Worm (Caenorhabditis elegans) whole organism, L4 larva: ENCODE data around the gene dvc-1.

Experiments
- D1046.2 ChIP-seq: fragments of 200-800 bp; sonication (Bioruptor generic); IDR thresholded peaks from 2 replicates; pipeline ENCODE4 v1.3.6; 2022; ENCODE audit warnings: missing genetic modification characterization, missing compliant biosample characterization
- F10B5.3 ChIP-seq: sonication (generic microtip); optimal IDR thresholded peaks from 2 replicates; lab custom pipeline; 2016; ENCODE audit warnings: mild to moderate bottlenecking, missing genetic modification characterization, missing compliant biosample characterization
- F37D6.2 ChIP-seq: sonication (generic microtip); optimal IDR thresholded peaks from 2 replicates; lab custom pipeline; 2016; ENCODE audit warnings: mild to moderate bottlenecking, missing genetic modification characterization, missing compliant biosample characterization
- F49E8.2 ChIP-seq: sonication (generic microtip); optimal IDR thresholded peaks from 2 replicates; lab custom pipeline; 2016; ENCODE audit warnings: missing compliant biosample characterization, mild to moderate bottlenecking, missing genetic modification characterization, borderline replicate concordance
- R02D3.7 ChIP-seq: fragments of 150-350 bp; sonication (generic microtip); optimal IDR thresholded peaks from 3 replicates; lab custom pipeline; 2014; ENCODE audit warnings: missing biosample characterization, missing genetic modification characterization
- T20F7.1 ChIP-seq: fragments of 200-800 bp; sonication (Bioruptor generic); optimal IDR thresholded peaks from 2 replicates; lab custom pipeline; 2018; ENCODE audit warnings: mild to moderate bottlenecking, missing genetic modification characterization, missing compliant biosample characterization
- Y5F2A.4 ChIP-seq: fragments of 200-800 bp; sonication (Bioruptor generic); optimal IDR thresholded peaks from 2 replicates; lab custom pipeline; 2018; ENCODE audit warnings: mild to moderate bottlenecking, missing genetic modification characterization, missing compliant biosample characterization
- ZK546.5 ChIP-seq, 2 experiments: sonication (generic microtip); optimal IDR thresholded peaks; 2 replicates each; lab custom pipeline; 2017; ENCODE audit warnings: missing biosample characterization in 2 of 2, missing genetic modification characterization in 2 of 2
- aha-1 ChIP-seq: fragments of 150-350 bp; peaks from one replicate; lab custom pipeline; 2014; ENCODE audit warnings: missing biosample characterization, missing genetic modification characterization
- ama-1 ChIP-seq: fragments of 150-350 bp; optimal IDR thresholded peaks from 2 replicates; lab custom pipeline; 2014; ENCODE audit warnings: inconsistent platforms, mixed read lengths
- ceh-20 ChIP-seq: fragments of 200-800 bp; sonication (Bioruptor generic); IDR thresholded peaks from 2 replicates; pipeline ENCODE4 v1.3.6; 2022; ENCODE audit warnings: missing genetic modification reagents, missing genetic modification characterization, missing compliant biosample characterization
- ceh-28 ChIP-seq: fragments of 150-350 bp; optimal IDR thresholded peaks from 2 replicates; lab custom pipeline; 2014; ENCODE audit warnings: missing biosample characterization, missing genetic modification reagents, missing genetic modification characterization
- ceh-32 ChIP-seq: sonication (generic microtip); optimal IDR thresholded peaks from 2 replicates; lab custom pipeline; 2016; ENCODE audit warnings: mild to moderate bottlenecking, missing genetic modification characterization, missing compliant biosample characterization; ENCODE audit not compliant: poor library complexity
- ceh-44 ChIP-seq: fragments of 200-800 bp; sonication (Bioruptor generic); IDR thresholded peaks from 2 replicates; pipeline ENCODE4 v1.3.6; 2022; ENCODE audit warnings: missing genetic modification reagents, missing genetic modification characterization, missing compliant biosample characterization
- ctbp-1 ChIP-seq: fragments of 200-800 bp; sonication (Bioruptor generic); IDR thresholded peaks from 2 replicates; pipeline ENCODE4 v1.3.6; 2022; ENCODE audit warnings: missing genetic modification reagents, missing genetic modification characterization, missing compliant biosample characterization
- daf-16 ChIP-seq, 3 experiments: sonication (generic microtip); optimal IDR thresholded peaks; 2 replicates each; lab custom pipeline; 2016 to 2017; ENCODE audit warnings: missing genetic modification characterization in 3 of 3, missing genetic modification reagents in 3 of 3, mild to moderate bottlenecking in 2 of 3, missing compliant biosample characterization in 2 of 3, missing biosample characterization in 1 of 3, moderate library complexity in 1 of 3
- daf-19 ChIP-seq: fragments of 200-800 bp; sonication (Bioruptor generic); conservative IDR thresholded peaks from 2 replicates; pipeline ENCODE4 v1.3.6; 2022; ENCODE audit warnings: missing genetic modification characterization, missing compliant biosample characterization
- daf-8 ChIP-seq: fragments of 200-800 bp; sonication (Bioruptor generic); IDR thresholded peaks from 2 replicates; pipeline ENCODE4 v1.3.6; 2022; ENCODE audit warnings: missing genetic modification characterization, missing compliant biosample characterization
- dmd-8 ChIP-seq: fragments of 200-800 bp; sonication (Bioruptor generic); IDR thresholded peaks from 2 replicates; pipeline ENCODE4 v1.3.6; 2022; ENCODE audit warnings: missing genetic modification characterization, missing compliant biosample characterization
- dmd-9 ChIP-seq: fragments of 200-800 bp; sonication (Bioruptor generic); IDR thresholded peaks from 2 replicates; pipeline ENCODE4 v1.3.6; 2022; ENCODE audit warnings: missing genetic modification reagents, missing genetic modification characterization, missing compliant biosample characterization
- egl-43 ChIP-seq: fragments of 200-800 bp; sonication (Bioruptor generic); IDR thresholded peaks from 2 replicates; pipeline ENCODE4 v1.3.6; 2022; ENCODE audit warnings: missing genetic modification reagents, missing genetic modification characterization, missing compliant biosample characterization
- gei-8 ChIP-seq: fragments of 200-800 bp; sonication (Bioruptor generic); optimal IDR thresholded peaks from 2 replicates; lab custom pipeline; 2018; ENCODE audit warnings: mild to moderate bottlenecking, missing genetic modification characterization, missing compliant biosample characterization
- hmg-1.1 ChIP-seq: fragments of 200-800 bp; sonication (Bioruptor generic); IDR thresholded peaks from 2 replicates; pipeline ENCODE4 v1.3.6; 2022; ENCODE audit warnings: missing genetic modification reagents, missing genetic modification characterization, missing compliant biosample characterization
- lin-13 ChIP-seq: fragments of 150-350 bp; optimal IDR thresholded peaks from 2 replicates; lab custom pipeline; 2014; ENCODE audit warnings: missing biosample characterization, missing genetic modification reagents, missing genetic modification characterization
- lin-29 ChIP-seq: fragments of 200-800 bp; sonication (Bioruptor generic); IDR thresholded peaks from 2 replicates; pipeline ENCODE4 v1.3.6; 2022; ENCODE audit warnings: missing genetic modification reagents, missing genetic modification characterization, missing compliant biosample characterization
- lin-38 ChIP-seq: fragments of 200-800 bp; sonication (Bioruptor generic); IDR thresholded peaks from 2 replicates; pipeline ENCODE4 v1.3.6; 2022; ENCODE audit warnings: missing genetic modification reagents, missing genetic modification characterization, missing compliant biosample characterization
- lin-39 ChIP-seq: fragments of 150-350 bp; optimal IDR thresholded peaks from 2 replicates; lab custom pipeline; 2014; ENCODE audit warnings: missing biosample characterization, missing genetic modification reagents, missing genetic modification characterization
- lir-3 ChIP-seq: sonication (generic microtip); optimal IDR thresholded peaks from 2 replicates; lab custom pipeline; 2016; ENCODE audit warnings: mild to moderate bottlenecking, missing genetic modification characterization, missing compliant biosample characterization
- mdt-29 ChIP-seq: fragments of 200-800 bp; sonication (Bioruptor generic); IDR thresholded peaks from 2 replicates; pipeline ENCODE4 v1.3.6; 2022; ENCODE audit warnings: missing genetic modification reagents, missing genetic modification characterization, missing compliant biosample characterization
- mxl-3 ChIP-seq: fragments of 200-800 bp; sonication (Bioruptor generic); optimal IDR thresholded peaks from 2 replicates; lab custom pipeline; 2018; ENCODE audit warnings: mild to moderate bottlenecking, missing genetic modification characterization, missing compliant biosample characterization
- nhr-11 ChIP-seq: fragments of 150-350 bp; optimal IDR thresholded peaks from 2 replicates; lab custom pipeline; 2014; ENCODE audit warnings: missing biosample characterization, missing genetic modification characterization
- nhr-25 ChIP-seq: sonication (generic microtip); optimal IDR thresholded peaks from 2 replicates; lab custom pipeline; 2017; ENCODE audit warnings: missing genetic modification characterization, mild to moderate bottlenecking, missing compliant biosample characterization, antibody characterized with exemption, moderate library complexity, borderline replicate concordance; ENCODE audit not compliant: insufficient read depth
- nhr-28 ChIP-seq: fragments of 150-350 bp; optimal IDR thresholded peaks from 2 replicates; lab custom pipeline; 2014; ENCODE audit warnings: missing biosample characterization, missing genetic modification characterization
- nhr-76 ChIP-seq: fragments of 150-350 bp; optimal IDR thresholded peaks from 2 replicates; lab custom pipeline; 2014; ENCODE audit warnings: missing biosample characterization, missing genetic modification characterization
- nhr-77 ChIP-seq: fragments of 150-350 bp; optimal IDR thresholded peaks from 2 replicates; lab custom pipeline; 2014; ENCODE audit warnings: missing biosample characterization, missing genetic modification characterization
- pha-4 ChIP-seq, 2 experiments: fragments of 150-350 bp in 1 of 2; fragments of 200-800 bp in 1 of 2; sonication (Bioruptor generic) in 1 of 2; IDR thresholded peaks in 1 of 2; optimal IDR thresholded peaks in 1 of 2; 2 replicates each; pipeline versions ENCODE4 v1.3.6 to Lab custom; 2014 to 2022; ENCODE audit warnings: missing genetic modification characterization in 2 of 2, missing genetic modification reagents in 2 of 2, missing biosample characterization in 1 of 2, missing compliant biosample characterization in 1 of 2
- pqm-1 ChIP-seq: sonication (generic microtip); optimal IDR thresholded peaks from 2 replicates; lab custom pipeline; 2017; ENCODE audit warnings: missing biosample characterization, missing genetic modification characterization
- rbr-2 ChIP-seq: sonication (generic microtip); optimal IDR thresholded peaks from 2 replicates; lab custom pipeline; 2016; ENCODE audit warnings: missing genotype, missing genetic modification characterization, missing compliant biosample characterization
- saeg-2 ChIP-seq: fragments of 200-800 bp; sonication (Bioruptor generic); IDR thresholded peaks from 2 replicates; pipeline ENCODE4 v1.3.6; 2022; ENCODE audit warnings: missing genetic modification reagents, missing genetic modification characterization, missing compliant biosample characterization
- skn-1 ChIP-seq: fragments of 150-350 bp; optimal IDR thresholded peaks from 2 replicates; lab custom pipeline; 2014; ENCODE audit warnings: missing biosample characterization, missing genetic modification characterization
- snpc-1.2 ChIP-seq: fragments of 200-800 bp; sonication (Bioruptor generic); IDR thresholded peaks from 2 replicates; pipeline ENCODE4 v1.3.6; 2022; ENCODE audit warnings: missing genetic modification reagents, missing genetic modification characterization, missing compliant biosample characterization
- zag-1 ChIP-seq: fragments of 150-350 bp; optimal IDR thresholded peaks from 2 replicates; lab custom pipeline; 2014; ENCODE audit warnings: missing biosample characterization, missing genetic modification characterization
- zfp-3 ChIP-seq: fragments of 200-800 bp; sonication (Bioruptor generic); conservative IDR thresholded peaks from 2 replicates; pipeline ENCODE4 v1.3.6; 2022; ENCODE audit warnings: missing genetic modification reagents, missing genetic modification characterization, missing compliant biosample characterization
- ztf-7 ChIP-seq: fragments of 150-350 bp; optimal IDR thresholded peaks from 2 replicates; lab custom pipeline; 2014; ENCODE audit warnings: missing biosample characterization, missing genetic modification characterization

The dvc-1 gene

ce11 chrV:11235876-11236275 is 3.3 kb downstream of the dvc-1 start (continued):
- TF ChIP-seq pha-4 (GFP tag; IDR thresholded peaks at IDR 0.05; lab: Robert Waterston, UW) (no peak), pha-4 (tag; optimal IDR thresholded peaks at IDR 0.05; lab: Kevin White, UChicago) (no peak), rbr-2 (tag; lab: Kevin White, UChicago) (no peak), lin-13 (no peak), ZK546.5 (tag; optimal IDR thresholded peaks at IDR 0.05; lab: Kevin White, UChicago) (no peak), mdt-29 (GFP tag; lab: Robert Waterston, UW) (no peak), lin-39 (tag; lab: Kevin White, UChicago) (no peak), mxl-3 (GFP tag; lab: Kevin White, UChicago) (peak; percentile 23), egl-43 (GFP tag; lab: Robert Waterston, UW) (no peak), gei-8 (no peak), lin-29 (GFP tag; lab: Robert Waterston, UW) (no peak), daf-16 (GFP tag; optimal IDR thresholded peaks at IDR 0.05; lab: Kevin White, UChicago) (no peak), daf-16 (tag; optimal IDR thresholded peaks at IDR 0.05; lab: Kevin White, UChicago) (peak; percentile 33), nhr-25 (no peak), R02D3.7 (tag; lab: Kevin White, UChicago) (no peak), snpc-1.2 (no peak), ceh-32 (tag; lab: Kevin White, UChicago) (no peak), F37D6.2 (tag; lab: Kevin White, UChicago) (no peak), pqm-1 (tag; lab: Kevin White, UChicago) (peak; percentile 91), D1046.2 (GFP tag; lab: Robert Waterston, UW) (no peak), Y5F2A.4 (GFP tag; lab: Kevin White, UChicago) (no peak), ceh-44 (no peak), T20F7.1 (GFP tag; lab: Kevin White, UChicago) (no peak)
- TF ChIP-seq, all 104 proteins: peak for 14

DNA sequence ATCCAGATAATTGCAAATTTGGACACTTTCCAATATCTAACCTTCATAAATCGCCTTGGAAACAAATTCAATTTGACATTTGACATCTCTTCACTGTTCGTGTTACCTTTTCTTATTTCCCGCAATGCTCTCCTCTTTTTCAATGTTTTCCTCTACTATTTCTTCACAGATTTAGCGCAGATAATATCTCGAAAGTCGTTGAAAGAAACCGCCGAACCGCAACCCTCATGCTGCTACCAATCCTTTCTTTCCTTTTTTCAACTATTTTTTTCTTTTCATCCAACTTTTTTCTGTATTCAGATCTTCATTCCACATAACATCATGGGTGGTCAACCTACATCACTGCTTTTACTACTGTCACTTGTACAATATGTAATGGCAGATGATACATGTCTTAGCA is 4.8 kb downstream of the dvc-1 start, which contains the start of gene T19B10.5:
T19B10.5 (plus strand) TSS at position 301 of the 400 bp plus-strand sequence.
- TF ChIP-seq nhr-77 (no peak), aha-1 (tag; lab: Kevin White, UChicago) (peak; percentile 83)

DNA sequence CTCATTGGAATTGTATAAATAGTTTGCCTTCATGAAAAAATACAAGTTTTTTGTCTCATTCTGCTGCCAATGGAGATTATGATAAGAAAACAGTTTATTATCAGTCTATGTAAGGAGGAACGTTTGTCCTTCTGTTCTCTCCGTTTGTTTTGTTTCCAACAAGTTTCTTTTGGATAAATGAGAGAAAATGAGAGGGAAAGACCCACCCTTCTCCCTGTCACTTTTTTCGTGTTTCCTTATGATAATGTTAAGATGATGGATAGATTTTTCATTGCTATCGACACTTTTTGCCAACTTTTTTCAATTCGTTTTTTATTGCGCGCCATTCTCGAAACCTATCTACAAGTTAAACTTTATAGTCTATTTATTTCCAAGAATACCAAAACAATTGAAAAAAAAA is 8.0 kb downstream of the dvc-1 start:
- TF ChIP-seq egl-43 (GFP tag; lab: Robert Waterston, UW) (no peak), dmd-8 (GFP tag; lab: Robert Waterston, UW) (no peak), daf-19 (GFP tag; lab: Robert Waterston, UW) (no peak), aha-1 (tag; lab: Kevin White, UChicago) (no peak), lir-3 (no peak), F49E8.2 (tag; lab: Kevin White, UChicago) (no peak), hmg-1.1 (GFP tag; lab: Robert Waterston, UW) (no peak), pqm-1 (tag; lab: Kevin White, UChicago) (no peak), ceh-20 (GFP tag; lab: Robert Waterston, UW) (0 out of 2 replicates have a peak, but pooled peaks have one; percentile 13), F37D6.2 (tag; lab: Kevin White, UChicago) (no peak), ceh-44 (no peak), daf-8 (GFP tag; lab: Robert Waterston, UW) (no peak), F10B5.3 (tag; lab: Kevin White, UChicago) (no peak), nhr-28 (tag; lab: Kevin White, UChicago) (peak; percentile 39), ctbp-1 (no peak), zfp-3 (GFP tag; lab: Robert Waterston, UW) (no peak)
- TF ChIP-seq, all 104 proteins: peak for 2

DNA sequence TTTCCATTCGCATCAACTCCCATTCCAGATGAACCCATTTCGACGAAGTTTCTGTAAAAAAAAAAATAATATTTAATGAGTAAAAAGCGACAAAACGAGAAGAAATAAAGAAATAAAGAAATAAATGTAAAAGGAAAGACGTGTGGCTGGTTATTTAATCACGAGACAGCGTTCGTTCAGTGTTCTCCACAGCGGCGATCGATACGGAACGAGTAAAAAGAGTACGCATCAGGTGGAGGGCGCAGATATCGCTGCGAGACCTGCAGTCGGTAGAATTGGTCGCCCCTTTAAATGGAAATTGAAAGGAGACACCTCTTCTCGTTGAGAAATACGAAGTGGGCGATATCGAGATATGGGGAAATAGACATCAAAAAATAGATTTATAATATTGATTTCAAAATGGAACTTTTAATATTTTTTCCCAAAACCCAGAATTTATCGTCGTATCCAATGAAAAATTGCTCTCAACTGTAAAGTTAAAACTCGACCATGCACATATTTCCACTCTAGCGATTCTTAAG is 10.4 kb downstream of the dvc-1 start, which contains the start of gene pqn-70:
pqn-70 (minus strand) TSS at position 51 of the 521 bp plus-strand sequence.
- no peak for TF ChIP-seq aha-1 (tag; lab: Kevin White, UChicago)
- TF ChIP-seq nhr-77 = peak; percentile 59
- TF ChIP-seq ama-1 (lab: Kevin White, UChicago) = peak; percentile 74
- TF ChIP-seq daf-8 (GFP tag; lab: Robert Waterston, UW) = no peak
- TF ChIP-seq lin-38 (GFP tag; lab: Robert Waterston, UW) = no peak; the same call in 1 of the 2 replicates
- TF ChIP-seq T20F7.1 (GFP tag; lab: Kevin White, UChicago) = peak; percentile 60
- TF ChIP-seq mxl-3 (GFP tag; lab: Kevin White, UChicago) = peak; percentile 1
- TF ChIP-seq ceh-28 (tag; lab: Kevin White, UChicago) = peak; percentile 76
- TF ChIP-seq nhr-28 (tag; lab: Kevin White, UChicago) = peak; percentile 83
- no peak for TF ChIP-seq dmd-9 (GFP tag; lab: Robert Waterston, UW)
- TF ChIP-seq skn-1 = no peak
- peak; percentile 49 for TF ChIP-seq F37D6.2 (tag; lab: Kevin White, UChicago)
- no peak for TF ChIP-seq saeg-2 (GFP tag; lab: Robert Waterston, UW)
- TF ChIP-seq zag-1 (tag; lab: Kevin White, UChicago) = no peak
- TF ChIP-seq nhr-11 = peak; percentile 77
- no peak for TF ChIP-seq gei-8
- TF ChIP-seq Y5F2A.4 (GFP tag; lab: Kevin White, UChicago) = no peak
- TF ChIP-seq nhr-76 = no peak
- TF ChIP-seq ztf-7 (tag; lab: Kevin White, UChicago) = peak; percentile 39
- TF ChIP-seq lin-39 (tag; lab: Kevin White, UChicago) = no peak
